Fruit fly (Drosophila melanogaster) whole organism, embryonic: ENCODE results near the gene svr.
A peak's percentile ranks its signal among the peaks of the same experiment; 100 is the strongest.

Source experiments
- Bteb2 ChIP-seq: fragments of 200-800 bp; sonication (Bioruptor generic); optimal IDR thresholded peaks from 2 replicates; lab custom pipeline; 2016; ENCODE audit warnings: missing biosample characterization, missing genetic modification characterization
- CG10147 ChIP-seq: fragments of 200-800 bp; sonication (Bioruptor generic); optimal IDR thresholded peaks from 2 replicates; lab custom pipeline; 2019; ENCODE audit warnings: missing biosample characterization, mild to moderate bottlenecking, missing genetic modification characterization, moderate library complexity
- CG10959 ChIP-seq: fragments of 200-800 bp; sonication (Bioruptor generic); IDR thresholded peaks from 2 replicates; pipeline ENCODE4 v1.3.6; 2022; ENCODE audit warnings: missing biosample characterization, missing genetic modification characterization
- CG11093 ChIP-seq: fragments of 200-800 bp; sonication (Bioruptor generic); IDR thresholded peaks from 3 replicates; pipeline ENCODE4 v1.3.6; 2022; ENCODE audit warnings: missing biosample characterization, missing genetic modification characterization
- CG11504 ChIP-seq: fragments of 200-800 bp; sonication (Bioruptor generic); optimal IDR thresholded peaks from 3 replicates; lab custom pipeline; 2019; ENCODE audit warnings: missing biosample characterization, mild to moderate bottlenecking, missing genetic modification characterization, moderate library complexity
- CG12744 ChIP-seq: fragments of 200-800 bp; sonication (Bioruptor generic); optimal IDR thresholded peaks from 2 replicates; lab custom pipeline; 2016; ENCODE audit warnings: missing biosample characterization, missing genetic modification characterization
- CG13894 ChIP-seq: fragments of 200-800 bp; sonication (Bioruptor generic); optimal IDR thresholded peaks from 3 replicates; lab custom pipeline; 2018; ENCODE audit warnings: missing biosample characterization, mild to moderate bottlenecking, missing genetic modification characterization, moderate library complexity
- CG15479 ChIP-seq: fragments of 200-800 bp; sonication (Bioruptor generic); optimal IDR thresholded peaks from 3 replicates; lab custom pipeline; 2019; ENCODE audit warnings: missing biosample characterization, mild to moderate bottlenecking, missing genetic modification characterization, moderate library complexity
- CG15601 ChIP-seq: fragments of 200-800 bp; sonication (Bioruptor generic); optimal IDR thresholded peaks from 3 replicates; lab custom pipeline; 2019; ENCODE audit warnings: missing biosample characterization, mild to moderate bottlenecking, missing genetic modification characterization, moderate library complexity
- CG17802 ChIP-seq: fragments of 200-800 bp; sonication (Bioruptor generic); optimal IDR thresholded peaks from 2 replicates; lab custom pipeline; 2018; ENCODE audit warnings: missing biosample characterization, mild to moderate bottlenecking, missing genetic modification characterization, moderate library complexity
- CG2129 ChIP-seq: fragments of 200-800 bp; sonication (Bioruptor generic); IDR thresholded peaks from 2 replicates; pipeline ENCODE4 v1.3.6; 2022; ENCODE audit warnings: missing biosample characterization, missing genetic modification characterization; ENCODE audit not compliant: partially characterized antibody
- CG30020 ChIP-seq: fragments of 200-800 bp; optimal IDR thresholded peaks from 2 replicates; lab custom pipeline; 2019; ENCODE audit warnings: missing biosample characterization, mild to moderate bottlenecking, missing genetic modification characterization, moderate library complexity
- CG31224 ChIP-seq: fragments of 200-800 bp; sonication (Bioruptor generic); IDR thresholded peaks from 2 replicates; pipeline ENCODE4 v1.3.6; 2022; ENCODE audit warnings: missing biosample characterization, missing genetic modification characterization
- CG3838 ChIP-seq: fragments of 200-800 bp; sonication (Bioruptor generic); optimal IDR thresholded peaks from 3 replicates; lab custom pipeline; 2016; ENCODE audit warnings: missing biosample characterization, missing genetic modification characterization
- CG4282 ChIP-seq: fragments of 200-800 bp; sonication (Bioruptor generic); optimal IDR thresholded peaks from 2 replicates; lab custom pipeline; 2016; ENCODE audit warnings: missing biosample characterization, missing genetic modification characterization
- CG4424 ChIP-seq: fragments of 200-800 bp; sonication (Bioruptor generic); optimal IDR thresholded peaks from 3 replicates; lab custom pipeline; 2016; ENCODE audit warnings: missing biosample characterization, missing genetic modification characterization
- CG4820 ChIP-seq: fragments of 200-800 bp; sonication (Bioruptor generic); optimal IDR thresholded peaks from 3 replicates; lab custom pipeline; 2016; ENCODE audit warnings: missing biosample characterization, missing genetic modification characterization
- CG4854 ChIP-seq: fragments of 200-800 bp; sonication (Bioruptor generic); optimal IDR thresholded peaks from 2 replicates; lab custom pipeline; 2016; ENCODE audit warnings: missing biosample characterization, missing genetic modification characterization, inconsistent platforms
- CG7786 ChIP-seq: fragments of 200-800 bp; sonication (Bioruptor generic); optimal IDR thresholded peaks from 2 replicates; lab custom pipeline; 2016; ENCODE audit warnings: missing biosample characterization, missing genetic modification characterization
- CG7987 ChIP-seq: fragments of 200-800 bp; sonication (Bioruptor generic); optimal IDR thresholded peaks from 2 replicates; lab custom pipeline; 2018; ENCODE audit warnings: missing biosample characterization, mild to moderate bottlenecking, missing genetic modification characterization, moderate library complexity
- CG9437 ChIP-seq: fragments of 200-800 bp; sonication (Bioruptor generic); optimal IDR thresholded peaks from 2 replicates; lab custom pipeline; 2018; ENCODE audit warnings: missing biosample characterization, mild to moderate bottlenecking, missing genetic modification characterization
- CG9876 ChIP-seq: fragments of 200-800 bp; sonication (Bioruptor generic); optimal IDR thresholded peaks from 2 replicates; lab custom pipeline; 2016; ENCODE audit warnings: missing biosample characterization, missing genetic modification characterization
- Dip2 ChIP-seq: fragments of 200-800 bp; sonication (Bioruptor generic); IDR thresholded peaks from 2 replicates; pipeline ENCODE4 v1.3.6; 2022; ENCODE audit warnings: missing biosample characterization, missing genetic modification characterization
- Drgx ChIP-seq: fragments of 200-800 bp; sonication (Bioruptor generic); IDR thresholded peaks from 2 replicates; pipeline ENCODE4 v1.3.6; 2022; ENCODE audit warnings: missing biosample characterization, missing genetic modification characterization
- E2f2 ChIP-seq: fragments of 200-800 bp; sonication (Bioruptor generic); IDR thresholded peaks from 2 replicates; pipeline ENCODE4 v1.3.6; 2022; ENCODE audit warnings: missing biosample characterization, missing genetic modification characterization
- Fer1 ChIP-seq: fragments of 200-800 bp; sonication (Bioruptor generic); optimal IDR thresholded peaks from 2 replicates; lab custom pipeline; 2017; ENCODE audit warnings: missing biosample characterization, mild to moderate bottlenecking, missing genetic modification characterization
- Fer3 ChIP-seq: fragments of 200-800 bp; sonication (Bioruptor generic); optimal IDR thresholded peaks from 2 replicates; lab custom pipeline; 2018; ENCODE audit warnings: missing biosample characterization, mild to moderate bottlenecking, missing genetic modification characterization, moderate library complexity
- HLH54F ChIP-seq: fragments of 200-800 bp; sonication (Bioruptor generic); optimal IDR thresholded peaks from 3 replicates; lab custom pipeline; 2016; ENCODE audit warnings: missing biosample characterization, missing genetic modification characterization
- Myb ChIP-seq: fragments of 200-800 bp; sonication (Bioruptor generic); optimal IDR thresholded peaks from 2 replicates; lab custom pipeline; 2016; ENCODE audit warnings: missing biosample characterization, missing genetic modification characterization
- NK7.1 ChIP-seq: fragments of 200-800 bp; sonication (Bioruptor generic); optimal IDR thresholded peaks from 3 replicates; lab custom pipeline; 2016; ENCODE audit warnings: missing biosample characterization, missing genetic modification characterization
- Oaz ChIP-seq: fragments of 200-800 bp; sonication (Bioruptor generic); IDR thresholded peaks from 2 replicates; pipeline ENCODE4 v1.3.6; 2022; ENCODE audit warnings: missing biosample characterization, missing genetic modification characterization
- Opbp ChIP-seq: fragments of 200-800 bp; sonication (Bioruptor generic); IDR thresholded peaks from 3 replicates; pipeline ENCODE4 v1.3.6; 2022; ENCODE audit warnings: missing biosample characterization, missing genetic modification characterization; ENCODE audit not compliant: partially characterized antibody
- Pdp1 ChIP-seq, 2 experiments: fragments of 200-800 bp; sonication (Bioruptor generic); optimal IDR thresholded peaks; 3 replicates each; lab custom pipeline; 2016; ENCODE audit warnings: missing biosample characterization in 2 of 2, missing genetic modification characterization in 2 of 2, mild to moderate bottlenecking in 1 of 2, moderate library complexity in 1 of 2
- cato ChIP-seq: fragments of 200-800 bp; sonication (Bioruptor generic); optimal IDR thresholded peaks from 2 replicates; lab custom pipeline; 2016; ENCODE audit warnings: missing biosample characterization, missing genetic modification characterization, borderline replicate concordance
- chm ChIP-seq: fragments of 200-800 bp; sonication (Bioruptor generic); IDR thresholded peaks from 2 replicates; pipeline ENCODE4 v1.3.6; 2022; ENCODE audit warnings: missing biosample characterization, missing genetic modification characterization
- disco-r ChIP-seq: fragments of 200-800 bp; sonication (Bioruptor generic); optimal IDR thresholded peaks from 2 replicates; lab custom pipeline; 2016; ENCODE audit warnings: missing biosample characterization, missing genetic modification characterization
- dpn ChIP-seq, 2 experiments: fragments of 200-800 bp; sonication (Bioruptor generic); optimal IDR thresholded peaks; 3 replicates each; lab custom pipeline; 2016; ENCODE audit warnings: missing biosample characterization in 2 of 2, missing genetic modification characterization in 2 of 2
- eve ChIP-seq, 2 experiments: fragments of >200 bp; optimal IDR thresholded peaks; 2 replicates each; lab custom pipeline; 2017; ENCODE audit warnings: missing biosample characterization in 2 of 2, missing genetic modification characterization in 2 of 2
- gfzf ChIP-seq: fragments of 200-800 bp; sonication (Bioruptor generic); optimal IDR thresholded peaks from 2 replicates; lab custom pipeline; 2016; ENCODE audit warnings: missing biosample characterization, mild to moderate bottlenecking, missing genetic modification characterization, moderate library complexity
- gro ChIP-seq: fragments of 200-800 bp; sonication (Bioruptor generic); optimal IDR thresholded peaks from 2 replicates; lab custom pipeline; 2016; ENCODE audit warnings: missing biosample characterization, missing genetic modification characterization
- gsb ChIP-seq: fragments of 200-800 bp; sonication (Bioruptor generic); IDR thresholded peaks from 2 replicates; pipeline ENCODE4 v1.3.6; 2022; ENCODE audit warnings: missing biosample characterization, missing genetic modification characterization
- h ChIP-seq: fragments of >200 bp; optimal IDR thresholded peaks from 2 replicates; lab custom pipeline; 2017
- hth ChIP-seq: fragments of >200 bp; optimal IDR thresholded peaks from 2 replicates; lab custom pipeline; 2017; ENCODE audit warnings: inconsistent platforms
- mirr ChIP-seq: fragments of 200-800 bp; sonication (Bioruptor generic); optimal IDR thresholded peaks from 3 replicates; lab custom pipeline; 2018; ENCODE audit warnings: missing biosample characterization, mild to moderate bottlenecking, missing genetic modification characterization
- mld ChIP-seq: fragments of 200-800 bp; sonication (Bioruptor generic); IDR thresholded peaks from 3 replicates; pipeline ENCODE4 v1.3.6; 2022; ENCODE audit warnings: missing biosample characterization, missing genetic modification characterization; ENCODE audit not compliant: partially characterized antibody
- nerfin-2 ChIP-seq: fragments of 200-800 bp; sonication (Bioruptor generic); IDR thresholded peaks from 2 replicates; pipeline ENCODE4 v1.3.6; 2022; ENCODE audit warnings: missing biosample characterization, missing genetic modification characterization; ENCODE audit not compliant: partially characterized antibody
- ranshi ChIP-seq: fragments of 200-800 bp; sonication (Bioruptor generic); IDR thresholded peaks from 2 replicates; pipeline ENCODE4 v1.3.6; 2022; ENCODE audit warnings: missing biosample characterization, missing genetic modification characterization
- scrt ChIP-seq: fragments of 200-800 bp; sonication (Bioruptor generic); optimal IDR thresholded peaks from 2 replicates; lab custom pipeline; 2018; ENCODE audit warnings: missing biosample characterization, mild to moderate bottlenecking, missing genetic modification characterization, moderate library complexity
- trh ChIP-seq: fragments of 200-800 bp; sonication (Bioruptor generic); optimal IDR thresholded peaks from 2 replicates; lab custom pipeline; 2016; ENCODE audit warnings: missing biosample characterization, missing genetic modification characterization
- wor ChIP-seq: fragments of 200-800 bp; sonication (Bioruptor generic); IDR thresholded peaks from 2 replicates; pipeline ENCODE4 v1.3.6; 2022; ENCODE audit warnings: missing biosample characterization, missing genetic modification characterization

svr gene

DNA sequence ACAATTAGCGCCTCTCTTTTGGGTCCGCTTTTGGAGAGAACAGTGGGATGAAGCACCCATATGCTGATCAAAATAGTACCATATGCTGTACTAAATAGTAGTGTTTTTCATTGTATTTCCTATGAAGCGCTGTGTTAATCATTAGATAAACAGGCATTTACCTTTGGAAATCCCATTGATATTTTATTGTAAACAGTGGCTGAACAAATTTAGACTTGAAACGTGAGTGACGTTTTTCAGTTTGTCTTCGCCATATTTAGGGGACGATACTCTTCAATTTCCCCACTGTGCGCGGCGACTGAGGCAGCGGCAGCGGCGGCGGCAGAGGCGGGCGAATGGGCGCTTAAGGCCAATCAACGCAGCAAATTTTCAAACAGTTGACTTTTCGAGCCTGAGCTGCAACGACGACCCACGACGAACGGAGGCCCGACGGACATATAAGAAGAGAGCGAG is 3.4 kb downstream of the svr start (continued):
- TF ChIP-seq CG13894 (tag; lab: Kevin White, UChicago) (peak; percentile 90), eve (GFP tag; optimal IDR thresholded peaks at IDR 0.05; lab: Kevin White, UChicago) (no peak), scrt (GFP tag; lab: Kevin White, UChicago) (peak; percentile 79), CG7786 (peak; percentile 85), chm (no peak; the same call in 1 of the 2 replicates), HLH54F (GFP tag; lab: Kevin White, UChicago) (peak; percentile 80), cato (GFP tag; lab: Kevin White, UChicago) (peak; percentile 44), gsb (GFP tag; lab: Robert Waterston, UW) (peak; percentile 75), E2f2 (GFP tag; lab: Robert Waterston, UW) (peak; percentile 59; the same call in 1 of the 2 replicates), hth (lab: Kevin White, UChicago) (no peak), h (lab: Kevin White, UChicago) (no peak), CG3838 (GFP tag; lab: Kevin White, UChicago) (peak; percentile 53), Myb (GFP tag; lab: Kevin White, UChicago) (peak; percentile 68), CG31224 (GFP tag; lab: Robert Waterston, UW) (peak; percentile 44; the same call in 1 of the 2 replicates), Fer3 (peak; percentile 85), CG7987 (GFP tag; lab: Kevin White, UChicago) (peak; percentile 68), CG15479 (GFP tag; lab: Kevin White, UChicago) (no peak), CG11093 (GFP tag; lab: Robert Waterston, UW) (peak; percentile 51; the same call in 1 of the 3 replicates), wor (GFP tag; lab: Robert Waterston, UW) (peak; percentile 46; the same call in 1 of the 2 replicates), CG10147 (peak; percentile 88), CG15601 (tag; lab: Kevin White, UChicago) (peak; percentile 71), mirr (peak; percentile 80), Bteb2 (GFP tag; lab: Kevin White, UChicago) (peak; percentile 77), Oaz (peak; percentile 58), dpn (GFP tag; optimal IDR thresholded peaks at IDR 0.05; lab: Kevin White, UChicago) (peak; percentile 77), Pdp1 (GFP tag; optimal IDR thresholded peaks at IDR 0.05; lab: Kevin White, UChicago) (peak; percentile 76 to 79), nerfin-2 (GFP tag; lab: Robert Waterston, UW) (0 out of 2 replicates have a peak, but pooled peaks have one; percentile 19), ranshi (GFP tag; lab: Robert Waterston, UW) (peak; percentile 60), disco-r (GFP tag; lab: Kevin White, UChicago) (peak; percentile 66), CG4820 (GFP tag; lab: Kevin White, UChicago) (peak; percentile 69), CG2129 (no peak), CG4424 (GFP tag; lab: Kevin White, UChicago) (peak; percentile 72), NK7.1 (peak; percentile 79), CG9876 (GFP tag; lab: Kevin White, UChicago) (peak; percentile 60), gro (GFP tag; lab: Kevin White, UChicago) (peak; percentile 92), Fer1 (GFP tag; lab: Kevin White, UChicago) (peak; percentile 95), CG11504 (tag; lab: Kevin White, UChicago) (no peak), CG12744 (GFP tag; lab: Kevin White, UChicago) (peak; percentile 68), Dip2 (GFP tag; lab: Robert Waterston, UW) (peak; percentile 39; the same call in 1 of the 2 replicates), CG9437 (GFP tag; lab: Kevin White, UChicago) (peak; percentile 65), mld (GFP tag; lab: Robert Waterston, UW) (no peak), Opbp (GFP tag; lab: Robert Waterston, UW) (0 out of 3 replicates have a peak, but pooled peaks have one; percentile 8), Drgx (GFP tag; lab: Robert Waterston, UW) (peak; percentile 74; the same call in 1 of the 2 replicates), CG10959 (GFP tag; lab: Robert Waterston, UW) (0 out of 2 replicates have a peak, but pooled peaks have one; percentile 9), CG30020 (tag; lab: Kevin White, UChicago) (no peak), CG4854 (GFP tag; lab: Kevin White, UChicago) (peak; percentile 70), CG17802 (tag; lab: Kevin White, UChicago) (no peak), CG4282 (GFP tag; lab: Kevin White, UChicago) (peak; percentile 54), trh (GFP tag; lab: Kevin White, UChicago) (no peak), gfzf (GFP tag; lab: Kevin White, UChicago) (no peak)
